Fruit fly (Drosophila melanogaster) Kc167 (cell line): ENCODE data around the gene Hph.

Experiments
- Myc ChIP-seq: fragments of >200 bp; optimal IDR thresholded peaks from 2 replicates; lab custom pipeline; 2017; ENCODE audit warnings: missing external identifiers
- Sin3A ChIP-seq: fragments of >200 bp; optimal IDR thresholded peaks from 2 replicates; lab custom pipeline; 2018; ENCODE audit warnings: missing external identifiers
- h ChIP-seq: fragments of >200 bp; optimal IDR thresholded peaks from 3 replicates; lab custom pipeline; 2018; ENCODE audit warnings: missing external identifiers
- insv ChIP-seq: fragments of >200 bp; optimal IDR thresholded peaks from 3 replicates; lab custom pipeline; 2018; ENCODE audit warnings: missing external identifiers
- psq ChIP-seq: fragments of >200 bp; optimal IDR thresholded peaks from 2 replicates; lab custom pipeline; 2017; ENCODE audit warnings: missing external identifiers
- ttk ChIP-seq: sonication (Bioruptor generic); optimal IDR thresholded peaks from 2 replicates; lab custom pipeline; 2017; ENCODE audit warnings: missing external identifiers

DNA sequence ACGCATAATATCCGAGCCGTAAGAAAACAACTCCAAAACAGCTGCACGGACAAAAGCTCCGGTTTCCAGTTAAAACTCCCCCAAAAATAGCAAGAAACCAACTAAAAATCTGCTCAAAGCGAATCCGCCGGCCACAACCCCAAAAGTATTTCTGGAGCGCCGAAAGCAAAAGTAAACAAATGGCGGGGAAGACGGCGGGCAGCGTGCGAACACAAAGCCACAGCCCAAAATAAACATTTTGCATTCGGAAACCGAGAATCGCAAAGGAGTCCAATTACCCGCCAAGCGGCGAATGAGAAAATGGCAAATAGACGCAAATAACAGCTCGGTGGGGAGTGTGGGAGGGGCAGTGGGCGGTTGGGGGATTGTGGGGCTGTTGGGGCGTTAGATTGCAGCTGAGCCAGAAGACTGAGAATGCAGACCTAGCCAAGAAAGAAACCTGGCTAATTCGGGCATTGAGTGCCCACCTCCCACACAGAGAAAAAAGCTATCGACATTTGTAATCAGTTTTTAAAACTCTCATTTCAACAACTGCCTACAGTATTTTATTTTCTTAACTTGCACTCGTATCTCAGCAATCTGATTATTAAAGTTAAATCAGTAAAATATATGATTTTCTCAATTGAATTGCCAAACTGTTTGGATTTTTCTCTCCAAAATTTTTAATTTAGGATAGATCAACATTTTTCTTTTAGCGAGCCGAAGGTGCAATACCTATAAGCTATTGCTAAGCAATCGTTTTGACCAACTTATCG lies 42.5 kb upstream of the Hph start:
- TF ChIP-seq ttk (lab: Kevin White, UChicago) = no peak
- TF ChIP-seq h (lab: Kevin White, UChicago) = no peak
- no peak for TF ChIP-seq psq
- no peak for TF ChIP-seq Sin3A (lab: Kevin White, UChicago)
- TF ChIP-seq insv (lab: Kevin White, UChicago) = no peak
- no peak for TF ChIP-seq Myc (lab: Kevin White, UChicago)
